Fruit fly (Drosophila melanogaster) whole organism, wandering third instar larva: ENCODE results near the gene CG43731.

Experiments used
- Abd-B ChIP-seq: fragments of >200 bp; optimal IDR thresholded peaks from 2 replicates; lab custom pipeline; 2017; ENCODE audit warnings: missing biosample characterization, missing genetic modification characterization
- CG32264 ChIP-seq: fragments of 200-800 bp; sonication (Bioruptor generic); optimal IDR thresholded peaks from 2 replicates; lab custom pipeline; 2016; ENCODE audit warnings: missing biosample characterization, missing genetic modification characterization
- CG9705 ChIP-seq: fragments of 200-800 bp; sonication (Bioruptor generic); optimal IDR thresholded peaks from 2 replicates; lab custom pipeline; 2018; ENCODE audit warnings: missing biosample characterization, mild to moderate bottlenecking, missing genetic modification characterization
- CrebA ChIP-seq: fragments of 200-800 bp; sonication (Bioruptor generic); optimal IDR thresholded peaks from 2 replicates; lab custom pipeline; 2016; ENCODE audit warnings: missing biosample characterization, mild to moderate bottlenecking, missing genetic modification characterization, borderline replicate concordance
- Dfd ChIP-seq: fragments of >200 bp; optimal IDR thresholded peaks from 2 replicates; lab custom pipeline; 2017; ENCODE audit warnings: missing biosample characterization, missing genetic modification characterization
- Dif ChIP-seq: fragments of 200-275, 200-300 bp; sonication (Bioruptor generic); optimal IDR thresholded peaks from 2 replicates; lab custom pipeline; 2018; ENCODE audit warnings: missing biosample characterization, missing genetic modification characterization; ENCODE audit not compliant: partially characterized antibody
- GATAd ChIP-seq: sonication (Bioruptor generic); optimal IDR thresholded peaks from 2 replicates; lab custom pipeline; 2016; ENCODE audit warnings: missing biosample characterization, missing genetic modification characterization
- HLH106 ChIP-seq: fragments of 200-800 bp; optimal IDR thresholded peaks from 3 replicates; lab custom pipeline; 2019; ENCODE audit warnings: missing biosample characterization, mild to moderate bottlenecking, missing genetic modification characterization, moderate library complexity
- Hnf4 ChIP-seq: fragments of 200-800 bp; sonication (Bioruptor generic); optimal IDR thresholded peaks from 2 replicates; lab custom pipeline; 2016; ENCODE audit warnings: missing biosample characterization, mild to moderate bottlenecking, missing genetic modification characterization
- Hr78 ChIP-seq: fragments of >200 bp; optimal IDR thresholded peaks from 2 replicates; lab custom pipeline; 2017; ENCODE audit warnings: missing biosample characterization, missing genetic modification characterization
- Hr83 ChIP-seq: fragments of 200-300 bp; sonication (Bioruptor generic); optimal IDR thresholded peaks from 2 replicates; lab custom pipeline; 2016; ENCODE audit warnings: missing biosample characterization, mild to moderate bottlenecking, missing genetic modification characterization, moderate library complexity; ENCODE audit not compliant: poor library complexity, severe bottlenecking
- Jra ChIP-seq: sonication (Bioruptor generic); optimal IDR thresholded peaks from 2 replicates; lab custom pipeline; 2016; ENCODE audit warnings: missing biosample characterization, missing genetic modification characterization
- Mio ChIP-seq: sonication (Bioruptor generic); optimal IDR thresholded peaks from 2 replicates; lab custom pipeline; 2016; ENCODE audit warnings: missing biosample characterization, missing genetic modification characterization
- Myc ChIP-seq: fragments of >200 bp; optimal IDR thresholded peaks from 2 replicates; lab custom pipeline; 2017
- N ChIP-seq: fragments of >200 bp; optimal IDR thresholded peaks from 2 replicates; lab custom pipeline; 2018; ENCODE audit warnings: missing biosample characterization, missing external identifiers, missing genetic modification characterization
- OdsH ChIP-seq: fragments of 200-800 bp; sonication (Bioruptor generic); optimal IDR thresholded peaks from 2 replicates; lab custom pipeline; 2016; ENCODE audit warnings: missing biosample characterization, mild to moderate bottlenecking, missing genetic modification characterization
- Rel ChIP-seq, 2 experiments: fragments of 200-800 bp; sonication (Bioruptor generic) in 1 of 2; optimal IDR thresholded peaks; 2 replicates in 1 of 2; 3 replicates in 1 of 2; lab custom pipeline; 2016 to 2019; ENCODE audit warnings: mild to moderate bottlenecking in 2 of 2, missing biosample characterization in 2 of 2, missing genetic modification characterization in 2 of 2, moderate library complexity in 1 of 2
- Sp1 ChIP-seq: fragments of 200-800 bp; sonication (Bioruptor generic); optimal IDR thresholded peaks from 3 replicates; lab custom pipeline; 2019; ENCODE audit warnings: missing biosample characterization, mild to moderate bottlenecking, missing genetic modification characterization, moderate library complexity
- Vsx2 ChIP-seq: fragments of 200-300, 225-300 bp; sonication (Bioruptor generic); optimal IDR thresholded peaks from 2 replicates; lab custom pipeline; 2018; ENCODE audit warnings: missing biosample characterization, missing genetic modification characterization; ENCODE audit not compliant: partially characterized antibody
- br ChIP-seq: fragments of 200-800 bp; sonication (Bioruptor generic); optimal IDR thresholded peaks from 2 replicates; lab custom pipeline; 2016; ENCODE audit warnings: missing biosample characterization, missing genetic modification characterization
- brk ChIP-seq: fragments of 200-800 bp; sonication (Bioruptor generic); optimal IDR thresholded peaks from 2 replicates; lab custom pipeline; 2016; ENCODE audit warnings: missing biosample characterization, mild to moderate bottlenecking, missing genetic modification characterization
- dl ChIP-seq, 2 experiments: fragments of 175-275, 200-275 bp in 1 of 2; fragments of 200-275 bp in 1 of 2; sonication (Bioruptor generic); optimal IDR thresholded peaks; lab custom pipeline; 2018; ENCODE audit warnings: mild to moderate bottlenecking in 2 of 2, missing biosample characterization in 2 of 2, missing genetic modification characterization in 2 of 2, moderate library complexity in 2 of 2; ENCODE audit not compliant: partially characterized antibody in 2 of 2, insufficient read depth in 1 of 2
- dmrt93B ChIP-seq: fragments of 200-800 bp; sonication (Bioruptor generic); optimal IDR thresholded peaks from 2 replicates; lab custom pipeline; 2018; ENCODE audit warnings: missing biosample characterization, mild to moderate bottlenecking, missing genetic modification characterization
- dsf ChIP-seq: sonication (Bioruptor generic); optimal IDR thresholded peaks from 2 replicates; lab custom pipeline; 2016; ENCODE audit warnings: missing biosample characterization, missing genetic modification characterization, borderline replicate concordance
- ey ChIP-seq: fragments of 200-800 bp; sonication (Bioruptor generic); optimal IDR thresholded peaks from 2 replicates; lab custom pipeline; 2016; ENCODE audit warnings: missing biosample characterization, missing genetic modification characterization
- foxo ChIP-seq, 2 experiments: fragments of 200-800 bp; sonication (Bioruptor generic); optimal IDR thresholded peaks; 2 replicates in 1 of 2; 3 replicates in 1 of 2; lab custom pipeline; 2016 to 2017; ENCODE audit warnings: missing biosample characterization in 2 of 2, missing genetic modification characterization in 2 of 2
- fru ChIP-seq: fragments of 200-800 bp; sonication (Bioruptor generic); optimal IDR thresholded peaks from 3 replicates; lab custom pipeline; 2016; ENCODE audit warnings: missing biosample characterization, mild to moderate bottlenecking, missing genetic modification characterization
- h ChIP-seq: fragments of 200-800 bp; sonication (Bioruptor generic); optimal IDR thresholded peaks from 3 replicates; lab custom pipeline; 2016; ENCODE audit warnings: missing biosample characterization, mild to moderate bottlenecking, missing genetic modification characterization
- jim ChIP-seq: fragments of 175-275, 200-325 bp; sonication (Bioruptor generic); optimal IDR thresholded peaks from 2 replicates; lab custom pipeline; 2016; ENCODE audit warnings: missing biosample characterization, mild to moderate bottlenecking, missing genetic modification characterization
- lola ChIP-seq: fragments of >200 bp; optimal IDR thresholded peaks from 2 replicates; lab custom pipeline; 2017; ENCODE audit warnings: missing biosample characterization, missing genetic modification characterization
- pan ChIP-seq: fragments of >200 bp; optimal IDR thresholded peaks from 2 replicates; lab custom pipeline; 2017
- psq ChIP-seq: fragments of 200-800 bp; sonication (Bioruptor generic); optimal IDR thresholded peaks from 3 replicates; lab custom pipeline; 2017; ENCODE audit warnings: missing biosample characterization, mild to moderate bottlenecking, missing genetic modification characterization, moderate library complexity
- rgr ChIP-seq: fragments of 200-800 bp; sonication (Bioruptor generic); optimal IDR thresholded peaks from 3 replicates; lab custom pipeline; 2016; ENCODE audit warnings: missing biosample characterization, mild to moderate bottlenecking, missing genetic modification characterization
- sage ChIP-seq: fragments of 200-800 bp; sonication (Bioruptor generic); optimal IDR thresholded peaks from 2 replicates; lab custom pipeline; 2016; ENCODE audit warnings: missing biosample characterization, mild to moderate bottlenecking, missing genetic modification characterization
- sv ChIP-seq: fragments of 200-800 bp; sonication (Bioruptor generic); optimal IDR thresholded peaks from 3 replicates; lab custom pipeline; 2016; ENCODE audit warnings: missing biosample characterization, missing genetic modification characterization
- tai ChIP-seq: sonication (Bioruptor generic); optimal IDR thresholded peaks from 2 replicates; lab custom pipeline; 2016; ENCODE audit warnings: missing biosample characterization, missing genetic modification characterization
- usp ChIP-seq: fragments of >200 bp; optimal IDR thresholded peaks from 2 replicates; lab custom pipeline; 2017; ENCODE audit warnings: missing biosample characterization, missing genetic modification characterization
- woc ChIP-seq: sonication (Bioruptor generic); optimal IDR thresholded peaks from 2 replicates; lab custom pipeline; 2016; ENCODE audit warnings: missing biosample characterization, mild to moderate bottlenecking, missing genetic modification characterization

CG43731 gene

DNA sequence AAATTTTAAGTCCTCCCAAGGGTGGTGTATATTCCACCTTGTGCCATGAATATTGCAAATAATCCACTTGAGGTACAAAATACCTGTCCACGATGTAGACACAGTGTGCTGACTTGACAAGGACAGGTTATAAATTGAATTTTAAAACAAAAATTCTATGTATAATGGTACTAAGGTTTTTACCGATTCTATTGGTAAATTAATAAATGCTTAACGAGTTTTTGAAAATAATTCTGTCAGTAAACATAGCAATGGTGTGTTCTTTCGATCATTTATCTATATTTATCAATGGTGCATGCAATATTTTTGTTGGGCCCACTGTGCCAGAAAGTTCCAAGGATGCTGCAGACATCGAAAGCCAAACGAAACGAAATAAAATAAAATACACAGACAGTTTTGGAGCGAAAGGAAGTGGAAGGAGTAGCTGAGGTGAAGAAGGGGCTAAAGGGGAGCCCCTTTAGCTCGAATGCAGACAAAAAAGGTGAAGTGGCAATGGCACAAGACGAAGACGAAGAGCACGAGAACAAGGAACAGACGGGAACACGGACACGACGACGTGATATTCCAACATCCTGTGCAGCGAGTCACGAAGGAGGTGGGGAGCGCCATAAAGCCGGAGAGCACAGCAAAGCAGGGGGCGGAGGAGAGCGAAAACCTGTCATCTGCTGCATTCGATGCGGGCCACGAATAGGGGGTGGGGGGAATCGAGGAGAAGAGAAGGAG, 34.3 kb downstream of the CG43731 start (continued):
- TF ChIP-seq Rel (GFP tag; optimal IDR thresholded peaks at IDR 0.05; lab: Kevin White, UChicago) (no peak), Rel (tag; optimal IDR thresholded peaks at IDR 0.05; lab: Kevin White, UChicago) (no peak), CG9705 (GFP tag; lab: Kevin White, UChicago) (peak; percentile 39), Sp1 (GFP tag; lab: Kevin White, UChicago) (peak; percentile 71), dsf (no peak)

DNA sequence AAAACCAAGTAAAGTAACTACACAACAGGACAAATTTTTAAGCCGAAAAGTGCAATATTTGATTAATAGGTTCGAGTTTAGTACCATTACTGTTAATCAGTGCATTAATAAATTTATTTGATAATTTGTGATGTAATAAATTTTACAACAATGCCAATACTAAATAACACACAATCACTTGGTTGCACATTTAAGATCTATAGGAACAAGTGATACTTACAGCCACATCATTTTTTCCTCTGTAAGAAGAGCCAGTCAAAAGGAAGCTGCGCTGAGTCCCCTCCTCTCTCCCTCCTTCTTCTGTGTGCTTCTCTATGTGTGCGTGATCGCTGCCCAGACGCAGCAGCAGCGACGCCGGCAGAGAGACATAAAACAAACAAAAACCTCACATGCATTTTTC, 34.9 kb downstream of the CG43731 start:
- TF ChIP-seq CG32264 (GFP tag; lab: Kevin White, UChicago) (peak; percentile 52), HLH106 (tag; lab: Kevin White, UChicago) (peak; percentile 91), dmrt93B (GFP tag; lab: Kevin White, UChicago) (peak; percentile 87), h (GFP tag; lab: Kevin White, UChicago) (peak; percentile 95), Myc (lab: Kevin White, UChicago) (no peak), Hr78 (GFP tag; lab: Kevin White, UChicago) (no peak), Vsx2 (GFP tag; lab: Kevin White, UChicago) (no peak), dsf (no peak), Rel (GFP tag; optimal IDR thresholded peaks at IDR 0.05; lab: Kevin White, UChicago) (peak; percentile 46), Rel (tag; optimal IDR thresholded peaks at IDR 0.05; lab: Kevin White, UChicago) (peak; percentile 46), dl (GFP tag; optimal IDR thresholded peaks at IDR 0.05; lab: Kevin White, UChicago; ENCODE audit: insufficient read depth in 1 of 2, partially characterized antibody in 2 of 2) (peak in 1 of 2 experiments; percentile 3), CG9705 (GFP tag; lab: Kevin White, UChicago) (peak; percentile 81), Hr83 (GFP tag; lab: Kevin White, UChicago) (no peak), usp (GFP tag; lab: Kevin White, UChicago) (no peak), foxo (GFP tag; optimal IDR thresholded peaks at IDR 0.05; lab: Kevin White, UChicago) (peak in 1 of 2 experiments; percentile 88), GATAd (GFP tag; lab: Kevin White, UChicago) (no peak), Dif (peak; percentile 3), lola (GFP tag; lab: Kevin White, UChicago) (no peak), Mio (peak; percentile 29), psq (GFP tag; lab: Kevin White, UChicago) (peak; percentile 100), sv (GFP tag; lab: Kevin White, UChicago) (no peak), br (peak; percentile 88), ey (GFP tag; lab: Kevin White, UChicago) (peak; percentile 93), pan (lab: Kevin White, UChicago) (no peak), tai (GFP tag; lab: Kevin White, UChicago) (peak; percentile 55), sage (peak; percentile 79), OdsH (GFP tag; lab: Kevin White, UChicago) (peak; percentile 94), fru (peak; percentile 96), rgr (GFP tag; lab: Kevin White, UChicago) (peak; percentile 92), brk (peak; percentile 70), woc (peak; percentile 91), jim (GFP tag; lab: Kevin White, UChicago) (no peak), Sp1 (GFP tag; lab: Kevin White, UChicago) (peak; percentile 66), CrebA (GFP tag; lab: Kevin White, UChicago) (no peak), Dfd (GFP tag; lab: Kevin White, UChicago) (peak; percentile 78), Hnf4 (peak; percentile 77), Jra (GFP tag; lab: Kevin White, UChicago) (peak; percentile 59), N (no peak), Abd-B (GFP tag; lab: Kevin White, UChicago) (no peak)
